Fruit fly (Drosophila melanogaster): ENCODE results near the gene Npc2b.

Npc2b gene

dm6 chr3R:14064158-14064969, 25.0 kb upstream of the Npc2b start (continued):
- TF ChIP-seq oc (tag; optimal IDR thresholded peaks at IDR 0.05) (no peak), E2f1 (GFP tag; IDR thresholded peaks at IDR 0.05) (no peak), dan (GFP tag; IDR thresholded peaks at IDR 0.05) (no peak), Ada2b (GFP tag; IDR thresholded peaks at IDR 0.05) (no peak)

dm6 chr3R:14065241-14065640, 24.1 kb upstream of the Npc2b start:
- TF ChIP-seq CG8281 (tag; optimal IDR thresholded peaks at IDR 0.05) (peak; percentile 42), CG12942 (GFP tag; optimal IDR thresholded peaks at IDR 0.05) (no peak), CG34376 (GFP tag; optimal IDR thresholded peaks at IDR 0.05) (peak; percentile 35)

- TF ChIP-seq Med (GFP tag) (peak; percentile 32), cwo (GFP tag; optimal IDR thresholded peaks at IDR 0.05) (peak; percentile 14), bbx (GFP tag; IDR thresholded peaks at IDR 0.05; ENCODE audit: partially characterized antibody) (no peak)
Observed at dm6 chr3R:14067904-14068636, 21.2 kb upstream of the Npc2b start.

dm6 chr3R:14070096-14070495, 19.2 kb upstream of the Npc2b start:
- TF ChIP-seq CG10979 (tag; optimal IDR thresholded peaks at IDR 0.05) (no peak), Poxn (GFP tag; IDR thresholded peaks at IDR 0.05) (no peak), CG3407 (GFP tag; optimal IDR thresholded peaks at IDR 0.05) (no peak), Neu2 (GFP tag; optimal IDR thresholded peaks at IDR 0.05; ENCODE audit: borderline replicate concordance) (no peak), CG17912 (GFP tag; optimal IDR thresholded peaks at IDR 0.05) (no peak), gsb-n (tag; optimal IDR thresholded peaks at IDR 0.05) (no peak), Lhr (GFP tag; optimal IDR thresholded peaks at IDR 0.05) (no peak), wor (GFP tag; IDR thresholded peaks at IDR 0.05) (no peak)

- TF ChIP-seq CG13624 (GFP tag; optimal IDR thresholded peaks at IDR 0.05) (peak; percentile 24), stc (GFP tag; IDR thresholded peaks at IDR 0.05) (0 out of 2 replicates have a peak, but pooled peaks have one; percentile 16), CG2116 (GFP tag; optimal IDR thresholded peaks at IDR 0.05) (no peak), CG10543 (GFP tag; optimal IDR thresholded peaks at IDR 0.05) (peak; percentile 45), sd (tag; optimal IDR thresholded peaks at IDR 0.05) (peak; percentile 11), hth (optimal IDR thresholded peaks at IDR 0.05) (no peak), D19A (tag; optimal IDR thresholded peaks at IDR 0.05) (peak; percentile 12), CG32532 (GFP tag; IDR thresholded peaks at IDR 0.05) (peak; percentile 42; the same call in 1 of the 2 replicates), Hr78 (GFP tag; optimal IDR thresholded peaks at IDR 0.05) (no peak), CG10147 (GFP tag; optimal IDR thresholded peaks at IDR 0.05) (no peak), chinmo (GFP tag; IDR thresholded peaks at IDR 0.05; ENCODE audit: partially characterized antibody) (peak; percentile 68; the same call in 1 of the 4 replicates), CG13775 (GFP tag; optimal IDR thresholded peaks at IDR 0.05) (no peak), CG4820 (GFP tag; optimal IDR thresholded peaks at IDR 0.05) (no peak), CG31441 (GFP tag; IDR thresholded peaks at IDR 0.05) (0 out of 2 replicates have a peak, but pooled peaks have one; percentile 8), lbe (GFP tag; optimal IDR thresholded peaks at IDR 0.05) (peak; percentile 2), pfk (GFP tag; optimal IDR thresholded peaks at IDR 0.05) (peak; percentile 9), Rfx (GFP tag; IDR thresholded peaks at IDR 0.05) (peak; percentile 20; the same call in 1 of the 2 replicates), ac (GFP tag; optimal IDR thresholded peaks at IDR 0.05) (no peak), lola (GFP tag; optimal IDR thresholded peaks at IDR 0.05) (no peak), HLH3B (GFP tag; IDR thresholded peaks at IDR 0.05) (no peak), CG12391 (tag; optimal IDR thresholded peaks at IDR 0.05) (no peak), Meics (GFP tag; optimal IDR thresholded peaks at IDR 0.05) (peak; percentile 1), lab (GFP tag; optimal IDR thresholded peaks at IDR 0.05) (peak; percentile 24)
Observed at dm6 chr3R:14070664-14071063, 18.7 kb upstream of the Npc2b start.

All from whole organism, embryonic.